Worm (Caenorhabditis elegans): ENCODE data around the gene F16B4.5.

- TF ChIP-seq duxl-1 (tag; optimal IDR thresholded peaks at IDR 0.05; ENCODE audit: poor library complexity), result no peak
- TF ChIP-seq sdz-12 (GFP tag; optimal IDR thresholded peaks at IDR 0.05), result no peak
- no peak for TF ChIP-seq nhr-11 (tag; optimal IDR thresholded peaks at IDR 0.05)
- TF ChIP-seq F44E2.7 (GFP tag; IDR thresholded peaks at IDR 0.05), result no peak
- TF ChIP-seq egl-27 (tag; optimal IDR thresholded peaks at IDR 0.05), result no peak
- no peak for TF ChIP-seq aly-2 (tag; optimal IDR thresholded peaks at IDR 0.05)
- no peak for TF ChIP-seq nhr-237 (tag; optimal IDR thresholded peaks at IDR 0.05)
- TF ChIP-seq daf-8 (GFP tag; IDR thresholded peaks at IDR 0.05), result no peak
- TF ChIP-seq ztf-11 (tag; optimal IDR thresholded peaks at IDR 0.05), result no peak
- no peak for TF ChIP-seq lin-39 (tag; optimal IDR thresholded peaks at IDR 0.05)
- no peak for TF ChIP-seq daf-19 (GFP tag; conservative IDR thresholded peaks at IDR 0.05)
- TF ChIP-seq pha-4 (GFP tag; IDR thresholded peaks at IDR 0.05), result no peak
- TF ChIP-seq pha-4 (tag; optimal IDR thresholded peaks at IDR 0.05), result no peak
- no peak for TF ChIP-seq fos-1 (tag; optimal IDR thresholded peaks at IDR 0.05)
- TF ChIP-seq dmd-8 (GFP tag; IDR thresholded peaks at IDR 0.05), result no peak
Observed at ce11 chrV:1586906-1587305, 1.3 kb upstream of the F16B4.5 start, which contains the start of gene F16B4.6.
